Worm (Caenorhabditis elegans) whole organism, L2 larva: Measurements from ENCODE around the gene eif-3.L.

Experiments
- ama-1 ChIP-seq: fragments of 150-350 bp; optimal IDR thresholded peaks from 2 replicates; lab custom pipeline; 2018; ENCODE audit warnings: inconsistent platforms
- ceh-82 ChIP-seq: fragments of 150-350 bp; optimal IDR thresholded peaks from 2 replicates; lab custom pipeline; 2014; ENCODE audit warnings: missing biosample characterization, missing genetic modification characterization
- fos-1 ChIP-seq: fragments of 150-350 bp; optimal IDR thresholded peaks from 2 replicates; lab custom pipeline; 2014; ENCODE audit warnings: missing biosample characterization, missing genetic modification characterization
- lin-11 ChIP-seq: fragments of 150-350 bp; sonication (generic microtip); optimal IDR thresholded peaks from 2 replicates; lab custom pipeline; 2014; ENCODE audit warnings: missing biosample characterization, missing genetic modification characterization, inconsistent platforms, mixed read lengths
- mdl-1 ChIP-seq, 2 experiments: fragments of 150-350 bp in 1 of 2; sonication (generic microtip) in 1 of 2; optimal IDR thresholded peaks; 2 replicates each; lab custom pipeline; 2017; ENCODE audit warnings: missing biosample characterization in 2 of 2, missing genetic modification characterization in 2 of 2
- nhr-12 ChIP-seq: fragments of 150-350 bp; optimal IDR thresholded peaks from 2 replicates; lab custom pipeline; 2014; ENCODE audit warnings: missing biosample characterization, missing genetic modification characterization
- nhr-21 ChIP-seq: fragments of 150-350 bp; optimal IDR thresholded peaks from 2 replicates; lab custom pipeline; 2014; ENCODE audit warnings: missing biosample characterization, missing genetic modification characterization
- nhr-25 ChIP-seq: fragments of 150-350 bp; sonication (generic microtip); optimal IDR thresholded peaks from 3 replicates; lab custom pipeline; 2014; ENCODE audit warnings: missing biosample characterization, missing genetic modification characterization
- nhr-6 ChIP-seq: fragments of 150-350 bp; optimal IDR thresholded peaks from 2 replicates; lab custom pipeline; 2014; ENCODE audit warnings: missing biosample characterization, missing genetic modification characterization
- peb-1 ChIP-seq: fragments of 150-350 bp; optimal IDR thresholded peaks from 2 replicates; lab custom pipeline; 2014; ENCODE audit warnings: missing biosample characterization, missing genetic modification characterization
- snpc-4 ChIP-seq: fragments of 150-350 bp; optimal IDR thresholded peaks from 2 replicates; lab custom pipeline; 2014; ENCODE audit warnings: missing biosample characterization, missing genetic modification characterization
- unc-62 ChIP-seq: fragments of 150-350 bp; optimal IDR thresholded peaks from 2 replicates; lab custom pipeline; 2014; ENCODE audit warnings: missing biosample characterization, missing genetic modification reagents, missing genetic modification characterization

ce11 chrII:5582309-5582708 is 40.0 kb downstream of the eif-3.L start, which contains the start of gene T25E4.2:
- no peak for TF ChIP-seq ama-1 (lab: Kevin White, UChicago)
- no peak for TF ChIP-seq ceh-82
- no peak for TF ChIP-seq snpc-4 (tag; lab: Kevin White, UChicago)
- TF ChIP-seq mdl-1 (tag; optimal IDR thresholded peaks at IDR 0.05; lab: Kevin White, UChicago), result no peak
- no peak for TF ChIP-seq unc-62
- no peak for TF ChIP-seq nhr-6 (tag; lab: Kevin White, UChicago)
- no peak for TF ChIP-seq lin-11 (tag; lab: Kevin White, UChicago)
- no peak for TF ChIP-seq nhr-21 (tag; lab: Kevin White, UChicago)
- TF ChIP-seq nhr-25 (tag; lab: Kevin White, UChicago), result no peak
- no peak for TF ChIP-seq peb-1 (tag; lab: Kevin White, UChicago)
- no peak for TF ChIP-seq nhr-12 (tag; lab: Kevin White, UChicago)
- no peak for TF ChIP-seq fos-1
